Worm (Caenorhabditis elegans): ENCODE data around the gene srj-33.

The srj-33 gene

ce11 chrV:9962916-9963315 lies 25.6 kb upstream of the srj-33 start:
- TF ChIP-seq him-1 (tag; optimal IDR thresholded peaks at IDR 0.05) (no peak), W03F9.2 (tag; optimal IDR thresholded peaks at IDR 0.05) (no peak), dao-5 (tag; optimal IDR thresholded peaks at IDR 0.05) (no peak)

- no peak for TF ChIP-seq him-1 (tag; optimal IDR thresholded peaks at IDR 0.05)
- no peak for TF ChIP-seq dao-5 (tag; optimal IDR thresholded peaks at IDR 0.05)
- no peak for TF ChIP-seq W03F9.2 (tag; optimal IDR thresholded peaks at IDR 0.05)
These were observed 25.1 kb upstream of the srj-33 start, which contains the start of gene madf-4 for ce11 chrV:9962394-9962793. TSS of gene madf-4 (minus strand) at chrV:9962494.

ce11 chrV:9960376-9960775 lies 23.0 kb upstream of the srj-33 start, which contains the start of gene T07C12.10:
TSS of gene T07C12.10 (minus strand) at chrV:9960476.
- no peak for TF ChIP-seq dao-5 (tag; optimal IDR thresholded peaks at IDR 0.05)
- no peak for TF ChIP-seq W03F9.2 (tag; optimal IDR thresholded peaks at IDR 0.05)

ce11 chrV:9958654-9959053 lies 21.3 kb upstream of the srj-33 start:
- no peak for TF ChIP-seq W03F9.2 (tag; optimal IDR thresholded peaks at IDR 0.05)
- TF ChIP-seq him-1 (tag; optimal IDR thresholded peaks at IDR 0.05), result no peak
- no peak for TF ChIP-seq dao-5 (tag; optimal IDR thresholded peaks at IDR 0.05)

ce11 chrV:9958231-9958630 lies 20.9 kb upstream of the srj-33 start, which contains the start of gene anmt-3:
TSS of gene anmt-3 (minus strand) at chrV:9958331.
- TF ChIP-seq dao-5 (tag; optimal IDR thresholded peaks at IDR 0.05) (no peak), him-1 (tag; optimal IDR thresholded peaks at IDR 0.05) (no peak), W03F9.2 (tag; optimal IDR thresholded peaks at IDR 0.05) (no peak)

- TF ChIP-seq dao-5 (tag; optimal IDR thresholded peaks at IDR 0.05) (no peak), him-1 (tag; optimal IDR thresholded peaks at IDR 0.05) (no peak), W03F9.2 (tag; optimal IDR thresholded peaks at IDR 0.05) (no peak)
These were observed 15.1 kb upstream of the srj-33 start, which contains the start of gene mam-5 for ce11 chrV:9952396-9952795. TSS of gene mam-5 (plus strand) at chrV:9952699.

- no peak for TF ChIP-seq him-1 (tag; optimal IDR thresholded peaks at IDR 0.05)
- TF ChIP-seq dao-5 (tag; optimal IDR thresholded peaks at IDR 0.05), result no peak
- TF ChIP-seq W03F9.2 (tag; optimal IDR thresholded peaks at IDR 0.05), result no peak
These were observed 13.5 kb upstream of the srj-33 start, which contains the start of gene ttr-46 for ce11 chrV:9950861-9951260. TSS of gene ttr-46 (plus strand) at chrV:9951233.

ce11 chrV:9948840-9949239 lies 11.5 kb upstream of the srj-33 start, which contains the start of gene nlp-58:
TSS of gene nlp-58 (minus strand) at chrV:9948940.
- no peak for TF ChIP-seq W03F9.2 (tag; optimal IDR thresholded peaks at IDR 0.05)
- TF ChIP-seq him-1 (tag; optimal IDR thresholded peaks at IDR 0.05), result no peak
- TF ChIP-seq dao-5 (tag; optimal IDR thresholded peaks at IDR 0.05), result no peak

ce11 chrV:9944093-9944492 lies 6.8 kb upstream of the srj-33 start, which contains the start of gene sre-28:
TSS of gene sre-28 (plus strand) at chrV:9944393.
- TF ChIP-seq W03F9.2 (tag; optimal IDR thresholded peaks at IDR 0.05), result no peak
- no peak for TF ChIP-seq dao-5 (tag; optimal IDR thresholded peaks at IDR 0.05)
- no peak for TF ChIP-seq him-1 (tag; optimal IDR thresholded peaks at IDR 0.05)

- TF ChIP-seq him-1 (tag; optimal IDR thresholded peaks at IDR 0.05) (no peak), dao-5 (tag; optimal IDR thresholded peaks at IDR 0.05) (no peak), W03F9.2 (tag; optimal IDR thresholded peaks at IDR 0.05) (no peak)
These were observed 5.7 kb upstream of the srj-33 start, which contains the start of gene fipr-12 for ce11 chrV:9943039-9943438. TSS of gene fipr-12 (plus strand) at chrV:9943339.

ce11 chrV:9930612-9931065 lies 6.7 kb downstream of the srj-33 start, which contains the start of the genes rmh-2 and suds-3:
TSS of gene rmh-2 (minus strand) at chrV:9930775.
TSS of gene suds-3 (plus strand) at chrV:9931015.
- no peak for TF ChIP-seq him-1 (tag; optimal IDR thresholded peaks at IDR 0.05)
- no peak for TF ChIP-seq dao-5 (tag; optimal IDR thresholded peaks at IDR 0.05)
- no peak for TF ChIP-seq W03F9.2 (tag; optimal IDR thresholded peaks at IDR 0.05)

ce11 chrV:9927954-9928353 lies 9.4 kb downstream of the srj-33 start:
- TF ChIP-seq him-1 (tag; optimal IDR thresholded peaks at IDR 0.05) (no peak), W03F9.2 (tag; optimal IDR thresholded peaks at IDR 0.05) (no peak), dao-5 (tag; optimal IDR thresholded peaks at IDR 0.05) (no peak)

ce11 chrV:9927381-9927780 lies 10.0 kb downstream of the srj-33 start:
- no peak for TF ChIP-seq W03F9.2 (tag; optimal IDR thresholded peaks at IDR 0.05)
- TF ChIP-seq him-1 (tag; optimal IDR thresholded peaks at IDR 0.05), result no peak
- no peak for TF ChIP-seq dao-5 (tag; optimal IDR thresholded peaks at IDR 0.05)

- no peak for TF ChIP-seq dao-5 (tag; optimal IDR thresholded peaks at IDR 0.05)
- no peak for TF ChIP-seq W03F9.2 (tag; optimal IDR thresholded peaks at IDR 0.05)
- no peak for TF ChIP-seq him-1 (tag; optimal IDR thresholded peaks at IDR 0.05)
These were observed 11.1 kb downstream of the srj-33 start, which contains the start of gene C50H2.13 for ce11 chrV:9926240-9926639. TSS of gene C50H2.13 (plus strand) at chrV:9926540.

- TF ChIP-seq him-1 (tag; optimal IDR thresholded peaks at IDR 0.05), result no peak
- no peak for TF ChIP-seq W03F9.2 (tag; optimal IDR thresholded peaks at IDR 0.05)
- TF ChIP-seq dao-5 (tag; optimal IDR thresholded peaks at IDR 0.05), result no peak
These were observed 11.7 kb downstream of the srj-33 start for ce11 chrV:9925647-9926046.
